Worm (Caenorhabditis elegans): Measurements from ENCODE around the gene F20D12.7.
"Not testable (repeated sequence)": the region's sequence is repeated elsewhere in the genome, so short reads cannot be mapped to it uniquely, and the experiment has no call there.

- not testable (repeated sequence) for TF ChIP-seq nhr-11, ztf-4, nhr-12, nhr-237, fos-1, aly-2 (tag; optimal IDR thresholded peaks at IDR 0.05)
- peak; percentile 82 to 96 for TF ChIP-seq lsy-2 (tag; optimal IDR thresholded peaks at IDR 0.05)
These were observed 8.3 kb upstream of the F20D12.7 start, which contains the start of gene F20D12.12 for ce11 chrIV:7946899-7947499.

Measured in whole organism, L2 larva.